Fruit fly (Drosophila melanogaster) whole organism, embryonic: ENCODE results near the gene mRpS14.

Experiments
- CG10959 ChIP-seq: fragments of 200-800 bp; sonication (Bioruptor generic); IDR thresholded peaks from 2 replicates; pipeline ENCODE4 v1.3.6; 2022; ENCODE audit warnings: missing biosample characterization, missing genetic modification characterization
- CG18262 ChIP-seq: fragments of 200-800 bp; optimal IDR thresholded peaks from 3 replicates; lab custom pipeline; 2019; ENCODE audit warnings: missing biosample characterization, mild to moderate bottlenecking, missing genetic modification characterization, moderate library complexity
- CG43689 ChIP-seq: fragments of 200-800 bp; sonication (Bioruptor generic); IDR thresholded peaks from 2 replicates; pipeline ENCODE4 v1.3.6; 2022; ENCODE audit warnings: missing biosample characterization, missing genetic modification characterization
- CG8765 ChIP-seq: fragments of 200-800 bp; sonication (Bioruptor generic); IDR thresholded peaks from 2 replicates; pipeline ENCODE4 v1.3.6; 2022; ENCODE audit warnings: missing biosample characterization, missing genetic modification characterization
- CG9215 ChIP-seq: fragments of 200-800 bp; sonication (Bioruptor generic); IDR thresholded peaks from 2 replicates; pipeline ENCODE4 v1.3.6; 2022; ENCODE audit warnings: missing biosample characterization, missing genetic modification characterization
- Doc3 ChIP-seq: fragments of 200-800 bp; sonication (Bioruptor generic); IDR thresholded peaks from 3 replicates; pipeline ENCODE4 v1.3.6; 2022; ENCODE audit warnings: missing biosample characterization, missing genetic modification characterization; ENCODE audit not compliant: partially characterized antibody
- Sry-β ChIP-seq: fragments of 200-800 bp; sonication (Bioruptor generic); optimal IDR thresholded peaks from 2 replicates; lab custom pipeline; 2018; ENCODE audit warnings: missing biosample characterization, mild to moderate bottlenecking, missing genetic modification characterization, moderate library complexity
- Vsx1 ChIP-seq: fragments of 200-800 bp; sonication (Bioruptor generic); optimal IDR thresholded peaks from 2 replicates; lab custom pipeline; 2017; ENCODE audit warnings: missing biosample characterization, mild to moderate bottlenecking, missing genetic modification characterization, missing genetic modification reagents
- sisA ChIP-seq: fragments of 200-800 bp; sonication (Bioruptor generic); IDR thresholded peaks from 2 replicates; pipeline ENCODE4 v1.3.6; 2022; ENCODE audit warnings: missing biosample characterization, missing genetic modification characterization
- ttk ChIP-seq: fragments of 200-800 bp; sonication (Bioruptor generic); IDR thresholded peaks from 2 replicates; pipeline ENCODE4 v2.1.2; 2022; ENCODE audit warnings: missing biosample characterization, missing genetic modification characterization

- no peak for TF ChIP-seq CG9215 (GFP tag; lab: Robert Waterston, UW)
- no peak for TF ChIP-seq Vsx1 (GFP tag; lab: Kevin White, UChicago)
- TF ChIP-seq CG43689 (GFP tag; lab: Robert Waterston, UW), result no peak
- TF ChIP-seq sisA (GFP tag; lab: Robert Waterston, UW), result no peak
- TF ChIP-seq ttk (GFP tag; lab: Robert Waterston, UW), result no peak
- no peak for TF ChIP-seq Sry-β
- no peak for TF ChIP-seq CG18262
- TF ChIP-seq CG8765 (GFP tag; lab: Robert Waterston, UW), result no peak
- no peak for TF ChIP-seq CG10959 (GFP tag; lab: Robert Waterston, UW)
- TF ChIP-seq Doc3 (GFP tag; lab: Robert Waterston, UW), result no peak
Measured at dm6 chrX:19522597-19522996, 42.6 kb upstream of the mRpS14 start.
